Fruit fly (Drosophila melanogaster) whole organism, adult: ENCODE data around the gene PAN3.

Source experiments
- CG12768 ChIP-seq: fragments of 200-800 bp; sonication (Bioruptor generic); optimal IDR thresholded peaks from 2 replicates; lab custom pipeline; 2017; ENCODE audit warnings: missing biosample characterization, missing genetic modification characterization, mild to moderate bottlenecking, moderate library complexity, missing genetic modification reagents
- CG7045 ChIP-seq: fragments of 200-800 bp; sonication (Bioruptor generic); optimal IDR thresholded peaks from 2 replicates; lab custom pipeline; 2017; ENCODE audit warnings: missing biosample characterization, mild to moderate bottlenecking, missing genetic modification characterization
- Clk ChIP-seq: fragments of 200-800 bp; sonication (Bioruptor generic); optimal IDR thresholded peaks from 2 replicates; lab custom pipeline; 2017; ENCODE audit warnings: missing biosample characterization, missing genetic modification characterization
- Mnt ChIP-seq: fragments of 200-800 bp; sonication (Bioruptor generic); optimal IDR thresholded peaks from 2 replicates; lab custom pipeline; 2016; ENCODE audit warnings: missing biosample characterization, mild to moderate bottlenecking, missing genetic modification characterization
- bab1 ChIP-seq: fragments of 200-800 bp; sonication (Bioruptor generic); optimal IDR thresholded peaks from 3 replicates; lab custom pipeline; 2019; ENCODE audit warnings: missing biosample characterization, mild to moderate bottlenecking, missing genetic modification characterization, moderate library complexity
- cic ChIP-seq: fragments of 200-800 bp; sonication (Bioruptor generic); optimal IDR thresholded peaks from 2 replicates; lab custom pipeline; 2017; ENCODE audit warnings: missing biosample characterization, mild to moderate bottlenecking, missing genetic modification characterization, moderate library complexity
- pad ChIP-seq: fragments of 200-800 bp; sonication (Bioruptor generic); optimal IDR thresholded peaks from 3 replicates; lab custom pipeline; 2017; ENCODE audit warnings: missing biosample characterization, missing genetic modification characterization, mild to moderate bottlenecking, moderate library complexity, missing genetic modification reagents
- tj ChIP-seq: fragments of 200-800 bp; sonication (Bioruptor generic); optimal IDR thresholded peaks from 3 replicates; lab custom pipeline; 2017; ENCODE audit warnings: missing biosample characterization, mild to moderate bottlenecking, missing genetic modification characterization, moderate library complexity

The PAN3 gene

dm6 chr3L:3134064-3134545, 63.2 kb downstream of the PAN3 start:
- peak; percentile 9 for TF ChIP-seq cic (GFP tag; lab: Kevin White, UChicago)
- no peak for TF ChIP-seq CG7045 (GFP tag; lab: Kevin White, UChicago)
- TF ChIP-seq bab1 (GFP tag; lab: Kevin White, UChicago), result no peak
- peak; percentile 8 for TF ChIP-seq tj (GFP tag; lab: Kevin White, UChicago)
- TF ChIP-seq pad (GFP tag; lab: Kevin White, UChicago), result no peak
- TF ChIP-seq Clk (GFP tag; lab: Kevin White, UChicago), result no peak
- TF ChIP-seq CG12768 (GFP tag; lab: Kevin White, UChicago), result peak; percentile 16
- TF ChIP-seq Mnt (GFP tag; lab: Kevin White, UChicago), result no peak
